Worm (Caenorhabditis elegans): ENCODE results near the gene C04E7.3.

- TF ChIP-seq akir-1 (GFP tag; optimal IDR thresholded peaks at IDR 0.05) (no peak), aptf-2 (GFP tag; conservative IDR thresholded peaks at IDR 0.05) (no peak), hlh-26 (GFP tag; conservative IDR thresholded peaks at IDR 0.05) (no peak), K12H6.12 (tag; optimal IDR thresholded peaks at IDR 0.05) (no peak), fkh-3 (tag; optimal IDR thresholded peaks at IDR 0.05) (no peak), ama-1 (optimal IDR thresholded peaks at IDR 0.05) (no peak), ama-1 (GFP tag; optimal IDR thresholded peaks at IDR 0.05) (no peak), unc-62 (GFP tag; optimal IDR thresholded peaks at IDR 0.05) (no peak), mcd-1 (GFP tag; IDR thresholded peaks at IDR 0.05) (no peak)
These were observed 22.9 kb upstream of the C04E7.3 start for ce11 chrX:369923-370322.
